Fruit fly (Drosophila melanogaster): ENCODE data around the gene CG8312.
A peak's percentile ranks its signal among the peaks of the same experiment; 100 is the strongest.

Gene CG8312

dm6 chr3R:9550265-9551012 lies 40.7 kb upstream of the CG8312 start (continued):
- TF ChIP-seq lola (GFP tag; optimal IDR thresholded peaks at IDR 0.05): no peak

dm6 chr3R:9551013-9551658 lies 40.0 kb upstream of the CG8312 start:
- TF ChIP-seq fru (GFP tag; optimal IDR thresholded peaks at IDR 0.05): peak; percentile 57
- TF ChIP-seq sv (GFP tag; optimal IDR thresholded peaks at IDR 0.05): no peak
- TF ChIP-seq dl (GFP tag; optimal IDR thresholded peaks at IDR 0.05; ENCODE audit: insufficient read depth in 1 of 2, partially characterized antibody in 2 of 2): peak; percentile 96
- no peak for TF ChIP-seq brk (GFP tag; optimal IDR thresholded peaks at IDR 0.05)
- TF ChIP-seq Abd-B (GFP tag; optimal IDR thresholded peaks at IDR 0.05): no peak
- peak; percentile 24 for TF ChIP-seq woc (GFP tag; optimal IDR thresholded peaks at IDR 0.05)
- TF ChIP-seq GATAd (GFP tag; optimal IDR thresholded peaks at IDR 0.05): no peak
- TF ChIP-seq Vsx2 (GFP tag; optimal IDR thresholded peaks at IDR 0.05; ENCODE audit: partially characterized antibody): no peak
- peak; percentile 20 for TF ChIP-seq jim (GFP tag; optimal IDR thresholded peaks at IDR 0.05)
- no peak for TF ChIP-seq usp (GFP tag; optimal IDR thresholded peaks at IDR 0.05)
- no peak for TF ChIP-seq Rel (GFP tag; optimal IDR thresholded peaks at IDR 0.05)
- TF ChIP-seq Rel (tag; optimal IDR thresholded peaks at IDR 0.05): peak; percentile 73
- peak; percentile 36 for TF ChIP-seq Hnf4 (GFP tag; optimal IDR thresholded peaks at IDR 0.05)
- no peak for TF ChIP-seq CrebA (GFP tag; optimal IDR thresholded peaks at IDR 0.05; ENCODE audit: borderline replicate concordance)
- no peak for TF ChIP-seq lola (GFP tag; optimal IDR thresholded peaks at IDR 0.05)
- no peak for TF ChIP-seq Dfd (GFP tag; optimal IDR thresholded peaks at IDR 0.05)
- TF ChIP-seq Mio (GFP tag; optimal IDR thresholded peaks at IDR 0.05): no peak
- peak; percentile 49 for TF ChIP-seq N (GFP tag; optimal IDR thresholded peaks at IDR 0.05)
- TF ChIP-seq Dif (GFP tag; optimal IDR thresholded peaks at IDR 0.05; ENCODE audit: partially characterized antibody): peak; percentile 96
- peak; percentile 68 for TF ChIP-seq rgr (GFP tag; optimal IDR thresholded peaks at IDR 0.05)
- TF ChIP-seq foxo (GFP tag; optimal IDR thresholded peaks at IDR 0.05): peak in 1 of 2 experiments; percentile 58
- peak; percentile 42 for TF ChIP-seq psq (GFP tag; optimal IDR thresholded peaks at IDR 0.05)
- peak; percentile 56 for TF ChIP-seq Sp1 (GFP tag; optimal IDR thresholded peaks at IDR 0.05)
- peak; percentile 80 for TF ChIP-seq h (GFP tag; optimal IDR thresholded peaks at IDR 0.05)
- TF ChIP-seq CG32264 (GFP tag; optimal IDR thresholded peaks at IDR 0.05): no peak
- peak; percentile 5 for TF ChIP-seq ey (GFP tag; optimal IDR thresholded peaks at IDR 0.05)
- peak; percentile 58 for TF ChIP-seq OdsH (GFP tag; optimal IDR thresholded peaks at IDR 0.05)
- TF ChIP-seq Hr83 (GFP tag; optimal IDR thresholded peaks at IDR 0.05; ENCODE audit: poor library complexity, severe bottlenecking): peak; percentile 94
- TF ChIP-seq HLH106 (tag; optimal IDR thresholded peaks at IDR 0.05): peak; percentile 39
- peak; percentile 59 for TF ChIP-seq Jra (GFP tag; optimal IDR thresholded peaks at IDR 0.05)
- TF ChIP-seq br (GFP tag; optimal IDR thresholded peaks at IDR 0.05): peak; percentile 66

- no peak for TF ChIP-seq sage (GFP tag; optimal IDR thresholded peaks at IDR 0.05)
- TF ChIP-seq Rel (GFP tag; optimal IDR thresholded peaks at IDR 0.05): no peak
- TF ChIP-seq Rel (tag; optimal IDR thresholded peaks at IDR 0.05): peak; percentile 58
Measured at dm6 chr3R:9551659-9552435, 39.3 kb upstream of the CG8312 start, which contains the start of the genes mura and RnpS1. mura (minus strand) TSS chr3R:9551806. RnpS1 (plus strand) TSS chr3R:9552034.

All from whole organism, wandering third instar larva.